Worm (Caenorhabditis elegans) whole organism, young adult: ENCODE data around the gene C26B9.5.

ENCODE experiments used
- B0035.1 ChIP-seq: sonication (generic microtip); optimal IDR thresholded peaks from 2 replicates; lab custom pipeline; 2016; ENCODE audit warnings: missing genetic modification characterization, mild to moderate bottlenecking, missing compliant biosample characterization, missing genotype, missing genetic modification reagents
- B0261.1 ChIP-seq: sonication (generic microtip); optimal IDR thresholded peaks from 2 replicates; lab custom pipeline; 2016; ENCODE audit warnings: mild to moderate bottlenecking, missing genetic modification characterization, moderate library complexity, missing compliant biosample characterization
- B0336.3 ChIP-seq: fragments of 200-800 bp; sonication (Bioruptor generic); IDR thresholded peaks from 2 replicates; pipeline ENCODE4 v1.3.6; 2022; ENCODE audit warnings: missing genetic modification characterization, missing compliant biosample characterization
- C06A6.2 ChIP-seq: fragments of 200-800 bp; sonication (Bioruptor generic); conservative IDR thresholded peaks from 2 replicates; pipeline ENCODE4 v1.3.6; 2022; ENCODE audit warnings: missing genetic modification characterization, missing compliant biosample characterization
- F39B2.1 ChIP-seq: fragments of 200-800 bp; sonication (Bioruptor generic); IDR thresholded peaks from 2 replicates; pipeline ENCODE4 v1.3.6; 2022; ENCODE audit warnings: missing genetic modification reagents, missing genetic modification characterization, missing compliant biosample characterization
- F52B5.7 ChIP-seq: sonication (generic microtip); optimal IDR thresholded peaks from 2 replicates; lab custom pipeline; 2016; ENCODE audit warnings: mild to moderate bottlenecking, missing genetic modification characterization, missing compliant biosample characterization
- K12H6.12 ChIP-seq: fragments of 200-800 bp; sonication (Bioruptor generic); optimal IDR thresholded peaks from 2 replicates; lab custom pipeline; 2018; ENCODE audit warnings: mild to moderate bottlenecking, missing genetic modification characterization, missing compliant biosample characterization
- Y53F4B.3 ChIP-seq: fragments of 200-800 bp; sonication (Bioruptor generic); IDR thresholded peaks from 2 replicates; pipeline ENCODE4 v1.3.6; 2022; ENCODE audit warnings: missing genetic modification reagents, missing genetic modification characterization, missing compliant biosample characterization
- Y67H2A.10 ChIP-seq: fragments of 200-800 bp; sonication (Bioruptor generic); conservative IDR thresholded peaks from 2 replicates; pipeline ENCODE4 v1.3.6; 2022; ENCODE audit warnings: missing genetic modification reagents, missing genetic modification characterization, missing compliant biosample characterization
- ZK185.1 ChIP-seq: sonication (generic microtip); optimal IDR thresholded peaks from 2 replicates; lab custom pipeline; 2016; ENCODE audit warnings: mild to moderate bottlenecking, missing genetic modification characterization, missing compliant biosample characterization; ENCODE audit not compliant: poor library complexity, severe bottlenecking
- akir-1 ChIP-seq: fragments of 200-800 bp; sonication (Bioruptor generic); optimal IDR thresholded peaks from 2 replicates; lab custom pipeline; 2018; ENCODE audit warnings: mild to moderate bottlenecking, missing genetic modification characterization, moderate library complexity, missing compliant biosample characterization
- ama-1 ChIP-seq, 3 experiments: fragments of 150-350 bp in 1 of 3; sonication (generic microtip) in 2 of 3; optimal IDR thresholded peaks; 2 replicates each; lab custom pipeline; 2014 to 2018; ENCODE audit warnings: missing biosample characterization in 2 of 3, missing genetic modification characterization in 2 of 3, missing genetic modification reagents in 2 of 3
- aptf-2 ChIP-seq: fragments of 200-800 bp; sonication (Bioruptor generic); conservative IDR thresholded peaks from 2 replicates; pipeline ENCODE4 v1.3.6; 2022; ENCODE audit warnings: missing genetic modification reagents, missing genetic modification characterization, missing compliant biosample characterization
- aptf-3 ChIP-seq: fragments of 200-800 bp; sonication (Bioruptor generic); IDR thresholded peaks from 2 replicates; pipeline ENCODE4 v1.3.6; 2022; ENCODE audit warnings: missing genetic modification characterization, missing compliant biosample characterization
- attf-5 ChIP-seq: fragments of 200-800 bp; sonication (Bioruptor generic); optimal IDR thresholded peaks from 2 replicates; lab custom pipeline; 2018; ENCODE audit warnings: mild to moderate bottlenecking, missing genetic modification characterization, missing compliant biosample characterization
- bed-2 ChIP-seq: fragments of 200-800 bp; sonication (Bioruptor generic); IDR thresholded peaks from 2 replicates; pipeline ENCODE4 v1.3.6; 2022; ENCODE audit warnings: missing genetic modification reagents, missing genetic modification characterization, missing compliant biosample characterization
- cebp-1 ChIP-seq, 2 experiments: fragments of 200-800 bp in 1 of 2; sonication (Bioruptor generic) in 1 of 2; sonication (generic microtip) in 1 of 2; IDR thresholded peaks in 1 of 2; optimal IDR thresholded peaks in 1 of 2; 2 replicates each; pipeline versions ENCODE4 v1.3.6 to Lab custom; 2017 to 2022; ENCODE audit warnings: missing compliant biosample characterization in 2 of 2, missing genetic modification characterization in 2 of 2, mild to moderate bottlenecking in 1 of 2, missing genetic modification reagents in 1 of 2, moderate library complexity in 1 of 2
- ceh-27 ChIP-seq: fragments of 200-800 bp; sonication (Bioruptor generic); optimal IDR thresholded peaks from 2 replicates; lab custom pipeline; 2018; ENCODE audit warnings: mild to moderate bottlenecking, missing genetic modification characterization, moderate library complexity, missing compliant biosample characterization
- chd-7 ChIP-seq: sonication (generic microtip); optimal IDR thresholded peaks from 2 replicates; lab custom pipeline; 2016; ENCODE audit warnings: mild to moderate bottlenecking, missing genetic modification characterization, moderate library complexity, missing compliant biosample characterization
- dox-1 ChIP-seq: fragments of 200-800 bp; sonication (Bioruptor generic); IDR thresholded peaks from 2 replicates; pipeline ENCODE4 v1.3.6; 2022; ENCODE audit warnings: missing genetic modification reagents, missing genetic modification characterization, missing compliant biosample characterization
- dpff-1 ChIP-seq: sonication (generic microtip); optimal IDR thresholded peaks from 2 replicates; lab custom pipeline; 2017; ENCODE audit warnings: mild to moderate bottlenecking, missing genetic modification characterization, missing compliant biosample characterization
- dpl-1 ChIP-seq: fragments of 150-350 bp; optimal IDR thresholded peaks from 2 replicates; lab custom pipeline; 2014; ENCODE audit warnings: missing biosample characterization, missing genetic modification reagents, missing genetic modification characterization
- egl-18 ChIP-seq: fragments of 200-800 bp; sonication (Bioruptor generic); IDR thresholded peaks from 2 replicates; pipeline ENCODE4 v1.3.6; 2022; ENCODE audit warnings: missing genetic modification reagents, missing genetic modification characterization, missing compliant biosample characterization
- ekl-4 ChIP-seq: fragments of 200-800 bp; sonication (Bioruptor generic); IDR thresholded peaks from 2 replicates; pipeline ENCODE4 v1.3.6; 2022; ENCODE audit warnings: missing genetic modification reagents, missing genetic modification characterization, missing compliant biosample characterization
- ets-4 ChIP-seq: fragments of 200-800 bp; sonication (Bioruptor generic); optimal IDR thresholded peaks from 2 replicates; lab custom pipeline; 2018; ENCODE audit warnings: mild to moderate bottlenecking, missing genetic modification characterization, missing compliant biosample characterization
- hmg-20 ChIP-seq: fragments of 200-800 bp; sonication (Bioruptor generic); IDR thresholded peaks from 2 replicates; pipeline ENCODE4 v1.3.6; 2022; ENCODE audit warnings: missing genetic modification reagents, missing genetic modification characterization, missing compliant biosample characterization
- hrde-1 ChIP-seq: sonication (generic microtip); optimal IDR thresholded peaks from 2 replicates; lab custom pipeline; 2016; ENCODE audit warnings: missing genetic modification characterization, mild to moderate bottlenecking, missing compliant biosample characterization, moderate library complexity, missing genotype, missing genetic modification reagents, borderline replicate concordance
- lin-26 ChIP-seq: fragments of 200-800 bp; sonication (Bioruptor generic); IDR thresholded peaks from 2 replicates; pipeline ENCODE4 v1.3.6; 2022; ENCODE audit warnings: missing genetic modification reagents, missing genetic modification characterization, missing compliant biosample characterization
- lin-40 ChIP-seq: sonication (generic microtip); optimal IDR thresholded peaks from 2 replicates; lab custom pipeline; 2016; ENCODE audit warnings: missing genetic modification characterization, mild to moderate bottlenecking, missing compliant biosample characterization, missing genotype, missing genetic modification reagents
- lin-54 ChIP-seq: fragments of 200-800 bp; sonication (Bioruptor generic); optimal IDR thresholded peaks from 2 replicates; lab custom pipeline; 2018; ENCODE audit warnings: mild to moderate bottlenecking, missing genetic modification characterization, missing compliant biosample characterization
- madf-3 ChIP-seq: fragments of 200-800 bp; sonication (Bioruptor generic); IDR thresholded peaks from 2 replicates; pipeline ENCODE4 v1.3.6; 2022; ENCODE audit warnings: missing genetic modification reagents, missing genetic modification characterization, missing compliant biosample characterization
- mxl-1 ChIP-seq: sonication (generic microtip); optimal IDR thresholded peaks from 2 replicates; lab custom pipeline; 2016; ENCODE audit warnings: missing genetic modification characterization, missing compliant biosample characterization
- nhr-120 ChIP-seq: fragments of 200-800 bp; sonication (Bioruptor generic); IDR thresholded peaks from 2 replicates; pipeline ENCODE4 v1.3.6; 2022; ENCODE audit warnings: missing genetic modification characterization, missing compliant biosample characterization
- nhr-80 ChIP-seq: sonication (generic microtip); optimal IDR thresholded peaks from 2 replicates; lab custom pipeline; 2016; ENCODE audit warnings: missing genetic modification characterization, missing compliant biosample characterization
- nhr-90 ChIP-seq: sonication (generic microtip); optimal IDR thresholded peaks from 2 replicates; lab custom pipeline; 2016; ENCODE audit warnings: missing genotype, mild to moderate bottlenecking, missing genetic modification characterization, missing compliant biosample characterization
- pha-4 ChIP-seq: fragments of 150-350 bp; sonication (generic microtip); optimal IDR thresholded peaks from 2 replicates; lab custom pipeline; 2014; ENCODE audit warnings: missing biosample characterization, missing genetic modification reagents, missing genetic modification characterization
- sdz-38 ChIP-seq: sonication (generic microtip); optimal IDR thresholded peaks from 2 replicates; lab custom pipeline; 2016; ENCODE audit warnings: missing genotype, missing genetic modification characterization, missing compliant biosample characterization
- sea-2 ChIP-seq: fragments of 200-800 bp; sonication (Bioruptor generic); IDR thresholded peaks from 2 replicates; pipeline ENCODE4 v1.3.6; 2022; ENCODE audit warnings: missing genetic modification characterization, missing compliant biosample characterization
- snpc-4 ChIP-seq, 5 experiments: fragments of 150-350 bp in 1 of 5; sonication (generic microtip) in 4 of 5; optimal IDR thresholded peaks; 2 replicates each; lab custom pipeline; 2014 to 2018; ENCODE audit warnings: missing genetic modification characterization in 5 of 5, missing biosample characterization in 3 of 5, antibody characterized with exemption in 2 of 5, mild to moderate bottlenecking in 2 of 5, missing compliant biosample characterization in 2 of 5, missing genotype in 2 of 5, moderate library complexity in 2 of 5, missing genetic modification reagents in 1 of 5
- somi-1 ChIP-seq: fragments of 200-800 bp; sonication (Bioruptor generic); optimal IDR thresholded peaks from 2 replicates; lab custom pipeline; 2018; ENCODE audit warnings: mild to moderate bottlenecking, missing genetic modification characterization, missing compliant biosample characterization
- tlf-1 ChIP-seq: fragments of 200-800 bp; sonication (Bioruptor generic); optimal IDR thresholded peaks from 2 replicates; lab custom pipeline; 2018; ENCODE audit warnings: mild to moderate bottlenecking, missing genetic modification characterization, missing compliant biosample characterization
- xnd-1 ChIP-seq: sonication (generic microtip); optimal IDR thresholded peaks from 2 replicates; lab custom pipeline; 2016; ENCODE audit warnings: missing genotype, missing genetic modification reagents, missing genetic modification characterization, missing compliant biosample characterization
- zim-3 ChIP-seq: sonication (generic microtip); optimal IDR thresholded peaks from 2 replicates; lab custom pipeline; 2017; ENCODE audit warnings: mild to moderate bottlenecking, missing genetic modification characterization, moderate library complexity, missing compliant biosample characterization
- ztf-18 ChIP-seq: sonication (generic microtip); optimal IDR thresholded peaks from 2 replicates; lab custom pipeline; 2016; ENCODE audit warnings: missing genotype, mild to moderate bottlenecking, missing genetic modification characterization, missing compliant biosample characterization

Gene C26B9.5

DNA sequence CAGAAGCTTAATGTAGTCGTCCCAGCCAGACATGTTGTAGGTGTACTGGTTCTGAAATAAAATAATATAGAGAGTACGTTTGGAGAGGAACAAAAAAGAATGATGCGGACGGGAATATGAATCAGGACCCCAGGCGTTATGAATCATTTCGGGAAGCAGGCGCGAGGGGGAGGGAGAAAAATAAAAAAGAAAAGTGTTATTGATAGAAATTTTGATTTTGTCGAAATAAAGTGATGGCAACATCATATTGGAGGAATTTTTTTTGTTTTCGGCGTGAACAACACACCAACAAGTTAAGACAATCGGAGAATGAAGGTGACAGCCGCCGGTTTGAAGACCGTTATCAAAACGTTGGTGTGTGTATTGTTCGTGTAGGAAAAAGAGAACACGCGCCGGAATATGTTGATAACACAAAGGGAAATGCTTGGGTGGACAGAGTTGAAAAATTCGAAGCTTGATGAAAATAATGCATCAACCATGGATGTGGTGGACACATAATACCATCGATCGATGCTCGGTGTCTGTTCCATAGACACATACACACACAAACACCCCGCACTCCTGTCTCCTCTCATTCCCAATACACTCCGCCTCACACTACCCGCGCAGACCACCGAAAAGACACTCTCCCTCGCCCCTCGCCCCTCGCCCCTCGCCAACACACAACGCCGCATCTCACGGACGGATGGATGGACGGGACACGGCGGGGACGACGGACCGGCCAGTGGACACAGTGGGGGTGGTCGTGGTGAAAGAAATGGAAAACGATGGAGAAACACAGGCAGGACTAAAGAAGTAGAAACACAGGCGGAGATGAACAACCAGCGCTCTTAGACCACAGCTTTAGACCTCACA lies 25.0 kb downstream of the C26B9.5 start, which contains the start of gene pfn-2 (continued):
- TF ChIP-seq ekl-4: 0 out of 2 replicates have a peak, but pooled peaks have one; percentile 35
- TF ChIP-seq ets-4 (GFP tag; lab: Kevin White, UChicago): peak; percentile 28
- TF ChIP-seq madf-3 (GFP tag; lab: Robert Waterston, UW): no peak
- TF ChIP-seq F52B5.7 (tag; lab: Kevin White, UChicago): peak; percentile 16
- TF ChIP-seq chd-7 (tag; lab: Kevin White, UChicago): peak; percentile 40
- TF ChIP-seq ceh-27 (GFP tag; lab: Kevin White, UChicago): peak; percentile 37
- no peak for TF ChIP-seq aptf-3 (GFP tag; lab: Robert Waterston, UW)

DNA sequence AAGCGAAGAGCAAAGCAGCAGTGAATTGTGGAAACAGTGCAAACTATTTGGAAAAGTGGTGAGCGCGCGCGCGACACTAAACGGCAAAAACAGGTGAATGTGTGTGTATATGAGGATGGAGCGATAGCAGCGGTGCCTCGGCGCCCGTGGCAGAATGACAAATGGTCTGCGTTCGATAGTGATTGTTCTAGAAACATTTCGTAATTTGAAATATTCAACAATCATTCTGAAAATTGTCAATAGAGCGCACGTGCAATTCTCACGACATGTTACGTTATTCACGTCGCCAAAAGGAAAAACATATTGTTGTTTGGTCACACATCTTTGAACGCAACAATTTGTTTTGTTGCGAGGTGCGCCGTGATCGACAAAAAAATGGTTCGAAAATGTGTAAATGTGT lies 26.0 kb downstream of the C26B9.5 start:
- TF ChIP-seq zim-3 (tag; lab: Kevin White, UChicago): no peak
- no peak for TF ChIP-seq K12H6.12 (tag; lab: Kevin White, UChicago)
- peak; percentile 61 for TF ChIP-seq nhr-80 (tag; lab: Kevin White, UChicago)
- no peak for TF ChIP-seq ztf-18 (tag; lab: Kevin White, UChicago)
- TF ChIP-seq nhr-90 (tag; lab: Kevin White, UChicago): no peak
- no peak for TF ChIP-seq bed-2
- TF ChIP-seq B0035.1 (tag; lab: Kevin White, UChicago): no peak
- no peak for TF ChIP-seq ZK185.1 (tag; lab: Kevin White, UChicago)
- TF ChIP-seq aptf-2 (GFP tag; lab: Robert Waterston, UW): no peak
- TF ChIP-seq akir-1 (GFP tag; lab: Kevin White, UChicago): no peak
- TF ChIP-seq ama-1 (optimal IDR thresholded peaks at IDR 0.05; lab: Kevin White, UChicago): no peak
- TF ChIP-seq ama-1 (GFP tag; optimal IDR thresholded peaks at IDR 0.05; lab: Kevin White, UChicago): no peak
- TF ChIP-seq mxl-1 (tag; lab: Kevin White, UChicago): no peak
- no peak for TF ChIP-seq lin-54
- TF ChIP-seq snpc-4 (GFP tag; optimal IDR thresholded peaks at IDR 0.05; lab: Kevin White, UChicago): no peak
- peak in 1 of 4 experiments; percentile 38 for TF ChIP-seq snpc-4 (tag; optimal IDR thresholded peaks at IDR 0.05; lab: Kevin White, UChicago)
- no peak for TF ChIP-seq lin-26
- no peak for TF ChIP-seq B0261.1 (tag; lab: Kevin White, UChicago)
- TF ChIP-seq nhr-120 (GFP tag; lab: Robert Waterston, UW): no peak
- TF ChIP-seq somi-1 (GFP tag; lab: Kevin White, UChicago): no peak
- no peak for TF ChIP-seq hrde-1
- peak; percentile 71 for TF ChIP-seq cebp-1 (GFP tag; IDR thresholded peaks at IDR 0.05; lab: Robert Waterston, UW)
- peak; percentile 89 for TF ChIP-seq cebp-1 (tag; optimal IDR thresholded peaks at IDR 0.05; lab: Kevin White, UChicago)
- TF ChIP-seq egl-18 (GFP tag; lab: Robert Waterston, UW): no peak
- no peak for TF ChIP-seq sea-2
- peak; percentile 60 for TF ChIP-seq B0336.3 (GFP tag; lab: Robert Waterston, UW)
- no peak for TF ChIP-seq F39B2.1
- TF ChIP-seq aptf-3 (GFP tag; lab: Robert Waterston, UW): no peak
- TF ChIP-seq Y53F4B.3 (GFP tag; lab: Robert Waterston, UW): no peak
- TF ChIP-seq tlf-1 (GFP tag; lab: Kevin White, UChicago): no peak
- peak; percentile 14 for TF ChIP-seq lin-40
- TF ChIP-seq attf-5: peak; percentile 15
- TF ChIP-seq sdz-38 (tag; lab: Kevin White, UChicago): no peak
- no peak for TF ChIP-seq dox-1 (GFP tag; lab: Robert Waterston, UW)
- TF ChIP-seq xnd-1 (tag; lab: Kevin White, UChicago): no peak
- no peak for TF ChIP-seq hmg-20 (GFP tag; lab: Robert Waterston, UW)
- no peak for TF ChIP-seq pha-4 (tag; lab: Kevin White, UChicago)
- TF ChIP-seq dpl-1 (GFP tag; lab: Kevin White, UChicago): no peak
- no peak for TF ChIP-seq Y67H2A.10
- no peak for TF ChIP-seq dpff-1
- TF ChIP-seq C06A6.2 (GFP tag; lab: Robert Waterston, UW): no peak
